Fruit fly (Drosophila melanogaster) whole organism, embryonic: ENCODE measurements around the gene CG7164.

Experiments
- Ada2b ChIP-seq: fragments of 200-800 bp; sonication (Bioruptor generic); IDR thresholded peaks from 2 replicates; pipeline ENCODE4 v1.3.6; 2022; ENCODE audit warnings: missing biosample characterization, missing genetic modification characterization
- Aef1 ChIP-seq: fragments of 200-800 bp; sonication (Bioruptor generic); IDR thresholded peaks from 3 replicates; pipeline ENCODE4 v1.3.6; 2022; ENCODE audit warnings: missing biosample characterization, missing genetic modification characterization
- B-H1 ChIP-seq: fragments of 200-800 bp; sonication (Bioruptor generic); IDR thresholded peaks from 3 replicates; pipeline ENCODE4 v1.3.6; 2022; ENCODE audit warnings: missing biosample characterization, missing genetic modification characterization
- Bteb2 ChIP-seq: fragments of 200-800 bp; sonication (Bioruptor generic); optimal IDR thresholded peaks from 2 replicates; lab custom pipeline; 2016; ENCODE audit warnings: missing biosample characterization, missing genetic modification characterization
- CG11696 ChIP-seq: fragments of 200-800 bp; sonication (Bioruptor generic); IDR thresholded peaks from 2 replicates; pipeline ENCODE4 v1.3.6; 2022; ENCODE audit warnings: missing biosample characterization, missing genetic modification characterization
- CG12155 ChIP-seq: fragments of 200-800 bp; sonication (Bioruptor generic); optimal IDR thresholded peaks from 3 replicates; lab custom pipeline; 2016; ENCODE audit warnings: missing biosample characterization, missing genetic modification characterization
- CG12769 ChIP-seq: fragments of 200-800 bp; sonication (Bioruptor generic); optimal IDR thresholded peaks from 2 replicates; lab custom pipeline; 2019; ENCODE audit warnings: missing biosample characterization, mild to moderate bottlenecking, missing genetic modification characterization, moderate library complexity
- CG13775 ChIP-seq: fragments of 200-800 bp; sonication (Bioruptor generic); optimal IDR thresholded peaks from 3 replicates; lab custom pipeline; 2017; ENCODE audit warnings: missing biosample characterization, mild to moderate bottlenecking, missing genetic modification characterization
- CG15011 ChIP-seq: fragments of 200-800 bp; sonication (Bioruptor generic); optimal IDR thresholded peaks from 3 replicates; lab custom pipeline; 2018; ENCODE audit warnings: missing biosample characterization, mild to moderate bottlenecking, missing genetic modification characterization
- CG15479 ChIP-seq: fragments of 200-800 bp; sonication (Bioruptor generic); optimal IDR thresholded peaks from 3 replicates; lab custom pipeline; 2019; ENCODE audit warnings: missing biosample characterization, mild to moderate bottlenecking, missing genetic modification characterization, moderate library complexity
- CG17361 ChIP-seq: fragments of 200-800 bp; sonication (Bioruptor generic); IDR thresholded peaks from 3 replicates; pipeline ENCODE4 v1.3.6; 2022; ENCODE audit warnings: missing biosample characterization, missing genetic modification characterization
- CG2120 ChIP-seq: fragments of 200-800 bp; sonication (Bioruptor generic); optimal IDR thresholded peaks from 3 replicates; lab custom pipeline; 2016; ENCODE audit warnings: missing biosample characterization, missing genetic modification characterization
- CG3163 ChIP-seq: fragments of 200-800 bp; sonication (Bioruptor generic); optimal IDR thresholded peaks from 3 replicates; lab custom pipeline; 2016; ENCODE audit warnings: missing biosample characterization, missing genetic modification characterization
- CG5180 ChIP-seq: fragments of 200-800 bp; sonication (Bioruptor generic); optimal IDR thresholded peaks from 3 replicates; lab custom pipeline; 2017; ENCODE audit warnings: missing biosample characterization, missing genetic modification characterization, mild to moderate bottlenecking, moderate library complexity, missing genetic modification reagents
- CG5953 ChIP-seq: fragments of 200-800 bp; sonication (Bioruptor generic); IDR thresholded peaks from 2 replicates; pipeline ENCODE4 v1.3.6; 2022; ENCODE audit warnings: missing biosample characterization, missing genetic modification characterization
- CG7357 ChIP-seq: fragments of 200-800 bp; sonication (Bioruptor generic); IDR thresholded peaks from 3 replicates; pipeline ENCODE4 v1.3.6; 2022; ENCODE audit warnings: missing biosample characterization, missing genetic modification characterization
- CG7928 ChIP-seq: fragments of 200-800 bp; sonication (Bioruptor generic); optimal IDR thresholded peaks from 2 replicates; lab custom pipeline; 2017; ENCODE audit warnings: missing biosample characterization, mild to moderate bottlenecking, missing genetic modification characterization
- CG7987 ChIP-seq: fragments of 200-800 bp; sonication (Bioruptor generic); optimal IDR thresholded peaks from 2 replicates; lab custom pipeline; 2018; ENCODE audit warnings: missing biosample characterization, mild to moderate bottlenecking, missing genetic modification characterization, moderate library complexity
- CG9609 ChIP-seq: fragments of 200-800 bp; sonication (Bioruptor generic); optimal IDR thresholded peaks from 3 replicates; lab custom pipeline; 2016; ENCODE audit warnings: missing biosample characterization, missing genetic modification characterization
- CG9727 ChIP-seq: fragments of 200-800 bp; sonication (Bioruptor generic); optimal IDR thresholded peaks from 3 replicates; lab custom pipeline; 2017; ENCODE audit warnings: missing biosample characterization, mild to moderate bottlenecking, missing genetic modification characterization
- Camta ChIP-seq: fragments of 200-800 bp; sonication (Bioruptor generic); optimal IDR thresholded peaks from 2 replicates; lab custom pipeline; 2016; ENCODE audit warnings: missing biosample characterization, missing genetic modification characterization
- CoRest ChIP-seq: fragments of 200-800 bp; sonication (Bioruptor generic); optimal IDR thresholded peaks from 3 replicates; lab custom pipeline; 2018; ENCODE audit warnings: missing biosample characterization, mild to moderate bottlenecking, missing genetic modification characterization, moderate library complexity
- Dbx ChIP-seq: fragments of 200-800 bp; sonication (Bioruptor generic); IDR thresholded peaks from 3 replicates; pipeline ENCODE4 v1.3.6; 2022; ENCODE audit warnings: missing biosample characterization, missing genetic modification characterization
- E2f1 ChIP-seq: fragments of 200-800 bp; sonication (Bioruptor generic); IDR thresholded peaks from 2 replicates; pipeline ENCODE4 v1.3.6; 2022; ENCODE audit warnings: missing biosample characterization, missing genetic modification characterization
- Ets97D ChIP-seq: fragments of 200-800 bp; sonication (Bioruptor generic); optimal IDR thresholded peaks from 3 replicates; lab custom pipeline; 2016; ENCODE audit warnings: missing biosample characterization, missing genetic modification characterization
- Gug ChIP-seq: fragments of 200-800 bp; sonication (Bioruptor generic); IDR thresholded peaks from 4 replicates; pipeline ENCODE4 v1.3.6; 2022; ENCODE audit warnings: missing biosample characterization, missing genetic modification characterization
- Hey ChIP-seq: fragments of 200-800 bp; sonication (Bioruptor generic); optimal IDR thresholded peaks from 3 replicates; lab custom pipeline; 2018; ENCODE audit warnings: missing biosample characterization, mild to moderate bottlenecking, missing genetic modification characterization
- Hmr ChIP-seq: fragments of 200-800 bp; sonication (Bioruptor generic); optimal IDR thresholded peaks from 3 replicates; lab custom pipeline; 2017; ENCODE audit warnings: mild to moderate bottlenecking, missing biosample characterization, missing genetic modification reagents, missing genetic modification characterization
- Hr39 ChIP-seq: fragments of >200 bp; optimal IDR thresholded peaks from 2 replicates; lab custom pipeline; 2017
- Max ChIP-seq: fragments of 200-800 bp; sonication (Bioruptor generic); optimal IDR thresholded peaks from 2 replicates; lab custom pipeline; 2016; ENCODE audit warnings: missing biosample characterization, mild to moderate bottlenecking, missing genetic modification characterization
- Meics ChIP-seq: fragments of 200-800 bp; sonication (Bioruptor generic); optimal IDR thresholded peaks from 2 replicates; lab custom pipeline; 2017; ENCODE audit warnings: missing biosample characterization, mild to moderate bottlenecking, missing genetic modification characterization
- Mrtf ChIP-seq: fragments of 200-800 bp; sonication (Bioruptor generic); IDR thresholded peaks from 3 replicates; pipeline ENCODE4 v1.3.6; 2022; ENCODE audit warnings: missing biosample characterization, missing genetic modification characterization
- Nf-YB ChIP-seq: fragments of 200-800 bp; sonication (Bioruptor generic); optimal IDR thresholded peaks from 3 replicates; lab custom pipeline; 2019; ENCODE audit warnings: missing biosample characterization, mild to moderate bottlenecking, missing genetic modification characterization, moderate library complexity
- Nf-YC ChIP-seq: fragments of 200-800 bp; optimal IDR thresholded peaks from 3 replicates; lab custom pipeline; 2019; ENCODE audit warnings: missing biosample characterization, mild to moderate bottlenecking, missing genetic modification characterization, moderate library complexity
- Rx ChIP-seq: fragments of 200-800 bp; sonication (Bioruptor generic); IDR thresholded peaks from 2 replicates; pipeline ENCODE4 v1.3.6; 2022; ENCODE audit warnings: missing biosample characterization, missing genetic modification characterization
- Ssrp ChIP-seq: fragments of 200-800 bp; sonication (Bioruptor generic); optimal IDR thresholded peaks from 2 replicates; lab custom pipeline; 2018; ENCODE audit warnings: missing biosample characterization, mild to moderate bottlenecking, missing genetic modification characterization, moderate library complexity
- br ChIP-seq: fragments of >200 bp; optimal IDR thresholded peaks from 2 replicates; lab custom pipeline; 2017
- cad ChIP-seq: fragments of >200 bp; optimal IDR thresholded peaks from 2 replicates; lab custom pipeline; 2017; ENCODE audit warnings: missing biosample characterization, missing genetic modification characterization
- crp ChIP-seq, 2 experiments: fragments of 200-800 bp; sonication (Bioruptor generic); optimal IDR thresholded peaks; 2 replicates in 1 of 2; 3 replicates in 1 of 2; lab custom pipeline; 2017; ENCODE audit warnings: missing biosample characterization in 2 of 2, missing genetic modification characterization in 2 of 2, mild to moderate bottlenecking in 1 of 2, moderate library complexity in 1 of 2
- dan ChIP-seq: fragments of 200-800 bp; sonication (Bioruptor generic); IDR thresholded peaks from 2 replicates; pipeline ENCODE4 v1.3.6; 2022; ENCODE audit warnings: missing biosample characterization, missing genetic modification characterization
- dimm ChIP-seq: fragments of 200-800 bp; sonication (Bioruptor generic); IDR thresholded peaks from 2 replicates; pipeline ENCODE4 v1.3.6; 2022; ENCODE audit warnings: missing biosample characterization, missing genetic modification characterization
- disco-r ChIP-seq: fragments of 200-800 bp; sonication (Bioruptor generic); optimal IDR thresholded peaks from 2 replicates; lab custom pipeline; 2016; ENCODE audit warnings: missing biosample characterization, missing genetic modification characterization
- exex ChIP-seq: fragments of 200-800 bp; sonication (Bioruptor generic); optimal IDR thresholded peaks from 4 replicates; lab custom pipeline; 2018; ENCODE audit warnings: missing biosample characterization, mild to moderate bottlenecking, missing genetic modification characterization, moderate library complexity
- fd102C ChIP-seq: fragments of 200-800 bp; sonication (Bioruptor generic); optimal IDR thresholded peaks from 2 replicates; lab custom pipeline; 2018; ENCODE audit warnings: missing biosample characterization, mild to moderate bottlenecking, missing genetic modification characterization, moderate library complexity
- gcm ChIP-seq: fragments of 200-800 bp; sonication (Bioruptor generic); optimal IDR thresholded peaks from 2 replicates; lab custom pipeline; 2019; ENCODE audit warnings: missing biosample characterization, mild to moderate bottlenecking, missing genetic modification characterization, moderate library complexity
- gcm2 ChIP-seq: fragments of 200-800 bp; sonication (Bioruptor generic); optimal IDR thresholded peaks from 2 replicates; lab custom pipeline; 2016; ENCODE audit warnings: missing biosample characterization, missing genetic modification characterization
- gem ChIP-seq: fragments of 200-800 bp; sonication (Bioruptor generic); optimal IDR thresholded peaks from 2 replicates; lab custom pipeline; 2019; ENCODE audit warnings: missing biosample characterization, mild to moderate bottlenecking, missing genetic modification characterization, moderate library complexity
- maf-S ChIP-seq: fragments of 200-800 bp; sonication (Bioruptor generic); optimal IDR thresholded peaks from 2 replicates; lab custom pipeline; 2016; ENCODE audit warnings: missing biosample characterization, missing genetic modification characterization
- mld ChIP-seq: fragments of 200-800 bp; sonication (Bioruptor generic); IDR thresholded peaks from 3 replicates; pipeline ENCODE4 v1.3.6; 2022; ENCODE audit warnings: missing biosample characterization, missing genetic modification characterization; ENCODE audit not compliant: partially characterized antibody
- odd ChIP-seq: fragments of 200-800 bp; sonication (Bioruptor generic); optimal IDR thresholded peaks from 2 replicates; lab custom pipeline; 2017; ENCODE audit warnings: missing biosample characterization, mild to moderate bottlenecking, missing genetic modification characterization
- pnt ChIP-seq: fragments of 200-800 bp; sonication (Bioruptor generic); optimal IDR thresholded peaks from 3 replicates; lab custom pipeline; 2016; ENCODE audit warnings: missing biosample characterization, missing genetic modification characterization
- so ChIP-seq: fragments of 200-800 bp; sonication (Bioruptor generic); IDR thresholded peaks from 3 replicates; pipeline ENCODE4 v1.3.6; 2022; ENCODE audit warnings: missing biosample characterization, missing genetic modification characterization
- tup ChIP-seq: fragments of 200-800 bp; sonication (Bioruptor generic); optimal IDR thresholded peaks from 2 replicates; lab custom pipeline; 2016; ENCODE audit warnings: missing biosample characterization, mild to moderate bottlenecking, missing genetic modification characterization, moderate library complexity

The CG7164 gene

DNA sequence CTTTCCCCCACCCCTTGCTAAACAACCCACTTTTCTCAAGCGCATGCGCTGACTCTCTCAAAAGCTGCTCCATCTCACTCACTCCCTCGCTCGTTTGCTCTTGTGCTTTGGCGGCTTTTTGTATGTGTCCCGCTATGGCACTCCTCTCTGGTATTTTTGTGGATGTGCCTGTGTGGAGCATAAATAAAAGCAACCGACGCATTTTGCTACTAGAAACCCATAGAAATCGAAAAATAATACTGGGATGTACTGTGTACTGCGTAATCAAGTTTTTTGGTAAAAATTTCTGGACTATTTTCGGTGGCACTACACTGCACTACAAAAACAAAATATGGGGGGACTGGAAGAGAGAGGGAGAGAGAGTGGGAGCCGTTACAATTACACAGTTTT, 28.4 kb downstream of the CG7164 start (continued):
- no peak for TF ChIP-seq Gug (GFP tag; lab: Robert Waterston, UW)
- no peak for TF ChIP-seq CG15479 (GFP tag; lab: Kevin White, UChicago)
- TF ChIP-seq disco-r (GFP tag; lab: Kevin White, UChicago) = no peak
- peak; percentile 57 for TF ChIP-seq Hmr (GFP tag; lab: Kevin White, UChicago)
- TF ChIP-seq CG9609 (GFP tag; lab: Kevin White, UChicago) = no peak
- peak; percentile 15 for TF ChIP-seq Nf-YC (tag; lab: Kevin White, UChicago)
- no peak for TF ChIP-seq Ada2b
- no peak for TF ChIP-seq cad
- TF ChIP-seq Mrtf (GFP tag; lab: Robert Waterston, UW) = no peak
- TF ChIP-seq CG12155 (GFP tag; lab: Kevin White, UChicago) = no peak
- no peak for TF ChIP-seq fd102C (GFP tag; lab: Kevin White, UChicago)
- no peak for TF ChIP-seq Nf-YB
- peak; percentile 25 for TF ChIP-seq Meics (GFP tag; lab: Kevin White, UChicago)
- no peak for TF ChIP-seq CG9727 (GFP tag; lab: Kevin White, UChicago)
- TF ChIP-seq CG5180 (GFP tag; lab: Kevin White, UChicago) = no peak
- no peak for TF ChIP-seq odd (GFP tag; lab: Kevin White, UChicago)
- no peak for TF ChIP-seq CG5953 (GFP tag; lab: Robert Waterston, UW)
- no peak for TF ChIP-seq CG7928
- no peak for TF ChIP-seq Rx (GFP tag; lab: Robert Waterston, UW)
- no peak for TF ChIP-seq exex (tag; lab: Kevin White, UChicago)
- peak; percentile 2 for TF ChIP-seq CoRest (tag; lab: Kevin White, UChicago)
- TF ChIP-seq CG17361 = no peak
- TF ChIP-seq CG12769 (tag; lab: Kevin White, UChicago) = peak; percentile 97
- no peak for TF ChIP-seq so
- TF ChIP-seq gcm (GFP tag; lab: Kevin White, UChicago) = no peak
- TF ChIP-seq Aef1 (GFP tag; lab: Robert Waterston, UW) = no peak
- TF ChIP-seq crp (GFP tag; optimal IDR thresholded peaks at IDR 0.05; lab: Kevin White, UChicago) = no peak
- peak; percentile 29 for TF ChIP-seq CG2120 (GFP tag; lab: Kevin White, UChicago)
- no peak for TF ChIP-seq Hr39
- no peak; the same call in 1 of the 2 replicates for TF ChIP-seq E2f1
- TF ChIP-seq CG7357 (GFP tag; lab: Robert Waterston, UW) = no peak
- no peak for TF ChIP-seq Max (GFP tag; lab: Kevin White, UChicago)
- TF ChIP-seq Ssrp (tag; lab: Kevin White, UChicago) = no peak
- TF ChIP-seq br (lab: Kevin White, UChicago) = no peak
- TF ChIP-seq Bteb2 (GFP tag; lab: Kevin White, UChicago) = no peak
- TF ChIP-seq gem (tag; lab: Kevin White, UChicago) = no peak
- peak; percentile 63 for TF ChIP-seq CG7987 (GFP tag; lab: Kevin White, UChicago)
- TF ChIP-seq mld = no peak
- TF ChIP-seq gcm2 = no peak
- TF ChIP-seq maf-S (GFP tag; lab: Kevin White, UChicago) = no peak
- TF ChIP-seq B-H1 (GFP tag; lab: Robert Waterston, UW) = no peak
- peak; percentile 62; the same call in 2 of the 3 replicates for TF ChIP-seq Dbx (GFP tag; lab: Robert Waterston, UW)
- no peak for TF ChIP-seq Ets97D
- no peak for TF ChIP-seq CG15011 (GFP tag; lab: Kevin White, UChicago)
- no peak for TF ChIP-seq dan (GFP tag; lab: Robert Waterston, UW)
- no peak for TF ChIP-seq pnt (GFP tag; lab: Kevin White, UChicago)
- TF ChIP-seq CG3163 (GFP tag; lab: Kevin White, UChicago) = peak; percentile 66
- TF ChIP-seq Camta (GFP tag; lab: Kevin White, UChicago) = no peak
- no peak for TF ChIP-seq CG13775 (GFP tag; lab: Kevin White, UChicago)
- TF ChIP-seq CG11696 (GFP tag; lab: Robert Waterston, UW) = no peak
- no peak for TF ChIP-seq tup (GFP tag; lab: Kevin White, UChicago)
- TF ChIP-seq dimm (GFP tag; lab: Robert Waterston, UW) = no peak
- no peak for TF ChIP-seq Hey (tag; lab: Kevin White, UChicago)
